Worm (Caenorhabditis elegans) whole organism, late embryonic: ENCODE results near the gene F53B3.6.

Experiments used
- ceh-9 ChIP-seq: sonication (generic microtip); optimal IDR thresholded peaks from 2 replicates; lab custom pipeline; 2016; ENCODE audit warnings: mild to moderate bottlenecking, missing genetic modification characterization, inconsistent platforms, missing compliant biosample characterization
- hlh-15 ChIP-seq: sonication (generic microtip); optimal IDR thresholded peaks from 2 replicates; lab custom pipeline; 2016; ENCODE audit warnings: missing genetic modification characterization, missing compliant biosample characterization
- sox-4 ChIP-seq: sonication (generic microtip); optimal IDR thresholded peaks from 2 replicates; lab custom pipeline; 2017; ENCODE audit warnings: mild to moderate bottlenecking, missing genetic modification characterization, inconsistent platforms, missing compliant biosample characterization

DNA sequence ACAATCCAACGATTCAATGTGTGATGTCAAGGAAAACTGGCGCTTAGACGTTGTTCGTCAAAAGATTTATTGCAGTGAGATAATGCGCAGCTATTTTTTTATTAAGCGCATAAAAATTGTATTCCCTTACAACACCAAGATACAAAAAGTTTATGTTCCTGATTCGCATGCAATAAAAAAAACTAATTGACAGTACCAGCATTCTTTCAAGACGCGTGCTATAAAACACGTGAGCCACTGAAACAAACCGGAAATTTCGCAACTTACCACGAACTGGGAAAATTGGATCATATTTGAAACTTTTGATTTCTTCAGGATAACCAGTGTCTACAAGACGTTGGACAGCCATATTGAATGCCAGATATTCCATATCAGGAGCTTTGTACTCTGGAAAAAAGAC is 26.6 kb upstream of the F53B3.6 start:
- TF ChIP-seq ceh-9: no peak
- TF ChIP-seq hlh-15 (tag; lab: Kevin White, UChicago): no peak
- TF ChIP-seq sox-4 (tag; lab: Kevin White, UChicago): no peak
